Worm (Caenorhabditis elegans): Measurements from ENCODE around the gene dml-1.

ce11 chrIV:2885260-2885659, 1.5 kb upstream of the dml-1 start:
- TF ChIP-seq ceh-82 (tag; optimal IDR thresholded peaks at IDR 0.05) = no peak
- no peak for TF ChIP-seq R02D3.7 (tag; optimal IDR thresholded peaks at IDR 0.05)
- no peak for TF ChIP-seq lin-39 (tag; optimal IDR thresholded peaks at IDR 0.05)
- TF ChIP-seq aly-2 (tag; optimal IDR thresholded peaks at IDR 0.05) = no peak
- TF ChIP-seq elt-3 (tag; optimal IDR thresholded peaks at IDR 0.05) = no peak
- TF ChIP-seq snpc-4 (tag; optimal IDR thresholded peaks at IDR 0.05) = no peak

Data from whole organism, L2 larva.